Fruit fly (Drosophila melanogaster) whole organism, wandering third instar larva: ENCODE results near the gene CG7714.

ENCODE experiments used
- CrebA ChIP-seq: fragments of 200-800 bp; sonication (Bioruptor generic); optimal IDR thresholded peaks from 2 replicates; lab custom pipeline; 2016; ENCODE audit warnings: missing biosample characterization, mild to moderate bottlenecking, missing genetic modification characterization, borderline replicate concordance
- Dfd ChIP-seq: fragments of >200 bp; optimal IDR thresholded peaks from 2 replicates; lab custom pipeline; 2017; ENCODE audit warnings: missing biosample characterization, missing genetic modification characterization
- GATAd ChIP-seq: sonication (Bioruptor generic); optimal IDR thresholded peaks from 2 replicates; lab custom pipeline; 2016; ENCODE audit warnings: missing biosample characterization, missing genetic modification characterization
- Rel ChIP-seq, 2 experiments: fragments of 200-800 bp; sonication (Bioruptor generic) in 1 of 2; optimal IDR thresholded peaks; 2 replicates in 1 of 2; 3 replicates in 1 of 2; lab custom pipeline; 2016 to 2019; ENCODE audit warnings: mild to moderate bottlenecking in 2 of 2, missing biosample characterization in 2 of 2, missing genetic modification characterization in 2 of 2, moderate library complexity in 1 of 2
- brk ChIP-seq: fragments of 200-800 bp; sonication (Bioruptor generic); optimal IDR thresholded peaks from 2 replicates; lab custom pipeline; 2016; ENCODE audit warnings: missing biosample characterization, mild to moderate bottlenecking, missing genetic modification characterization
- jim ChIP-seq: fragments of 175-275, 200-325 bp; sonication (Bioruptor generic); optimal IDR thresholded peaks from 2 replicates; lab custom pipeline; 2016; ENCODE audit warnings: missing biosample characterization, mild to moderate bottlenecking, missing genetic modification characterization
- lola ChIP-seq: fragments of >200 bp; optimal IDR thresholded peaks from 2 replicates; lab custom pipeline; 2017; ENCODE audit warnings: missing biosample characterization, missing genetic modification characterization
- pan ChIP-seq: fragments of >200 bp; optimal IDR thresholded peaks from 2 replicates; lab custom pipeline; 2017
- psq ChIP-seq: fragments of 200-800 bp; sonication (Bioruptor generic); optimal IDR thresholded peaks from 3 replicates; lab custom pipeline; 2017; ENCODE audit warnings: missing biosample characterization, mild to moderate bottlenecking, missing genetic modification characterization, moderate library complexity

DNA sequence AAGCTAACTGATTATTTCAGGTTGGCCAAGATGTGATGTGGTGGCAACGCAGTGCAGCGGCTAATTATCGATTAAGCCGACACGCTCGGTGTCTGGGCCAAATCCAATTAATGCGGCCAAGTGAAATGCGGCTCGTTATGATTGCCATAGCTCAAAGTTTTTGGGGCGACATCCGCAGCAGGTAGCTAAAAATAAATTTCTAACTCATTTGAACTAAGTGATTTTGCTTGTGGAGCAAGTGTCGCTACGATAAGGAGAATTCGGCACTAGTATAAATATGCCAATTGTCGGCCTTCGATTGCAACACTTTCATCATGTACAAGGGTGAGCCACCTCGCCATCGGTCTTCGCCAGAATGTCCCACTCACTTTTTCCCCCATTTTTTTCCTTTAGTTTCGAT lies 31.3 kb downstream of the CG7714 start, which contains the start of gene CG34282:
- no peak for TF ChIP-seq jim (GFP tag; lab: Kevin White, UChicago)
- TF ChIP-seq psq (GFP tag; lab: Kevin White, UChicago) = no peak
- no peak for TF ChIP-seq lola (GFP tag; lab: Kevin White, UChicago)
- no peak for TF ChIP-seq GATAd (GFP tag; lab: Kevin White, UChicago)
- TF ChIP-seq Rel (GFP tag; optimal IDR thresholded peaks at IDR 0.05; lab: Kevin White, UChicago) = no peak
- no peak for TF ChIP-seq Rel (tag; optimal IDR thresholded peaks at IDR 0.05; lab: Kevin White, UChicago)
- TF ChIP-seq CrebA (GFP tag; lab: Kevin White, UChicago) = no peak
- TF ChIP-seq brk (GFP tag; lab: Kevin White, UChicago) = no peak
- no peak for TF ChIP-seq Dfd (GFP tag; lab: Kevin White, UChicago)
- no peak for TF ChIP-seq pan
